Fruit fly (Drosophila melanogaster) whole organism, embryonic: Measurements from ENCODE around the gene CG33191.
A peak's percentile ranks its signal among the peaks of the same experiment; 100 is the strongest.

ENCODE experiments used
- CG10147 ChIP-seq: fragments of 200-800 bp; sonication (Bioruptor generic); optimal IDR thresholded peaks from 2 replicates; lab custom pipeline; 2019; ENCODE audit warnings: missing biosample characterization, mild to moderate bottlenecking, missing genetic modification characterization, moderate library complexity
- CG1024 ChIP-seq: fragments of 200-800 bp; sonication (Bioruptor generic); IDR thresholded peaks from 2 replicates; pipeline ENCODE4 v1.3.6; 2022; ENCODE audit warnings: missing biosample characterization, missing genetic modification characterization
- CG10267 ChIP-seq: fragments of 200-800 bp; sonication (Bioruptor generic); optimal IDR thresholded peaks from 2 replicates; lab custom pipeline; 2018; ENCODE audit warnings: missing biosample characterization, mild to moderate bottlenecking, missing genetic modification characterization, moderate library complexity
- CG11456 ChIP-seq: fragments of 200-800 bp; sonication (Bioruptor generic); IDR thresholded peaks from 3 replicates; pipeline ENCODE4 v1.3.6; 2022; ENCODE audit warnings: missing biosample characterization, missing genetic modification characterization
- CG15479 ChIP-seq: fragments of 200-800 bp; sonication (Bioruptor generic); optimal IDR thresholded peaks from 3 replicates; lab custom pipeline; 2019; ENCODE audit warnings: missing biosample characterization, mild to moderate bottlenecking, missing genetic modification characterization, moderate library complexity
- CG16815 ChIP-seq: fragments of 200-800 bp; sonication (Bioruptor generic); optimal IDR thresholded peaks from 3 replicates; lab custom pipeline; 2017; ENCODE audit warnings: missing biosample characterization, mild to moderate bottlenecking, missing genetic modification characterization
- CG18011 ChIP-seq: fragments of 200-800 bp; sonication (Bioruptor generic); optimal IDR thresholded peaks from 2 replicates; lab custom pipeline; 2017; ENCODE audit warnings: missing biosample characterization, missing genetic modification characterization, mild to moderate bottlenecking, moderate library complexity, missing genotype
- CG1832 ChIP-seq: fragments of 200-800 bp; sonication (Bioruptor generic); optimal IDR thresholded peaks from 2 replicates; lab custom pipeline; 2017; ENCODE audit warnings: missing biosample characterization, mild to moderate bottlenecking, missing genetic modification characterization, inconsistent platforms
- CG2116 ChIP-seq: fragments of 200-800 bp; sonication (Bioruptor generic); optimal IDR thresholded peaks from 3 replicates; lab custom pipeline; 2018; ENCODE audit warnings: missing biosample characterization, mild to moderate bottlenecking, missing genetic modification characterization
- CG2712 ChIP-seq: fragments of 200-800 bp; optimal IDR thresholded peaks from 3 replicates; lab custom pipeline; 2019; ENCODE audit warnings: missing biosample characterization, mild to moderate bottlenecking, missing genetic modification characterization, moderate library complexity
- CG2875 ChIP-seq: fragments of 200-800 bp; sonication (Bioruptor generic); optimal IDR thresholded peaks from 2 replicates; lab custom pipeline; 2017; ENCODE audit warnings: missing biosample characterization, mild to moderate bottlenecking, missing genetic modification characterization, missing genetic modification reagents
- CG3065 ChIP-seq: fragments of 200-800 bp; sonication (Bioruptor generic); optimal IDR thresholded peaks from 2 replicates; lab custom pipeline; 2016; ENCODE audit warnings: missing biosample characterization, missing genetic modification characterization
- CG33213 ChIP-seq: fragments of 200-800 bp; sonication (Bioruptor generic); optimal IDR thresholded peaks from 3 replicates; lab custom pipeline; 2016; ENCODE audit warnings: missing biosample characterization, missing genetic modification characterization
- CG33557 ChIP-seq: fragments of 200-800 bp; sonication (Bioruptor generic); optimal IDR thresholded peaks from 2 replicates; lab custom pipeline; 2019; ENCODE audit warnings: missing biosample characterization, mild to moderate bottlenecking, missing genetic modification characterization, moderate library complexity
- CG3838 ChIP-seq: fragments of 200-800 bp; sonication (Bioruptor generic); optimal IDR thresholded peaks from 3 replicates; lab custom pipeline; 2016; ENCODE audit warnings: missing biosample characterization, missing genetic modification characterization
- CG4617 ChIP-seq: fragments of 200-800 bp; sonication (Bioruptor generic); optimal IDR thresholded peaks from 3 replicates; lab custom pipeline; 2016; ENCODE audit warnings: missing biosample characterization, missing genetic modification characterization, borderline replicate concordance
- CG4854 ChIP-seq: fragments of 200-800 bp; sonication (Bioruptor generic); optimal IDR thresholded peaks from 2 replicates; lab custom pipeline; 2016; ENCODE audit warnings: missing biosample characterization, missing genetic modification characterization, inconsistent platforms
- CG6272 ChIP-seq: fragments of 200-800 bp; sonication (Bioruptor generic); IDR thresholded peaks from 2 replicates; pipeline ENCODE4 v1.3.6; 2022; ENCODE audit warnings: missing biosample characterization, missing genetic modification characterization
- CG7745 ChIP-seq: fragments of 200-800 bp; sonication (Bioruptor generic); optimal IDR thresholded peaks from 2 replicates; lab custom pipeline; 2018; ENCODE audit warnings: missing biosample characterization, mild to moderate bottlenecking, missing genetic modification characterization, moderate library complexity
- CG7786 ChIP-seq: fragments of 200-800 bp; sonication (Bioruptor generic); optimal IDR thresholded peaks from 2 replicates; lab custom pipeline; 2016; ENCODE audit warnings: missing biosample characterization, missing genetic modification characterization
- CG8290 ChIP-seq, 3 experiments: fragments of 200-800 bp; sonication (Bioruptor generic); optimal IDR thresholded peaks; 2 replicates each; lab custom pipeline; 2016 to 2019; ENCODE audit warnings: missing biosample characterization in 3 of 3, missing genetic modification characterization in 3 of 3, mild to moderate bottlenecking in 2 of 3, moderate library complexity in 1 of 3
- CG8924 ChIP-seq: fragments of 200-800 bp; optimal IDR thresholded peaks from 3 replicates; lab custom pipeline; 2019; ENCODE audit warnings: missing biosample characterization, mild to moderate bottlenecking, missing genetic modification characterization, moderate library complexity
- CTCF ChIP-seq: fragments of 200-800 bp; sonication (Bioruptor generic); optimal IDR thresholded peaks from 2 replicates; lab custom pipeline; 2017; ENCODE audit warnings: missing biosample characterization, mild to moderate bottlenecking, missing genetic modification characterization, moderate library complexity
- CoRest ChIP-seq: fragments of 200-800 bp; sonication (Bioruptor generic); optimal IDR thresholded peaks from 3 replicates; lab custom pipeline; 2018; ENCODE audit warnings: missing biosample characterization, mild to moderate bottlenecking, missing genetic modification characterization, moderate library complexity
- Doc3 ChIP-seq: fragments of 200-800 bp; sonication (Bioruptor generic); IDR thresholded peaks from 3 replicates; pipeline ENCODE4 v1.3.6; 2022; ENCODE audit warnings: missing biosample characterization, missing genetic modification characterization; ENCODE audit not compliant: partially characterized antibody
- Dp ChIP-seq: fragments of 200-800 bp; sonication (Bioruptor generic); optimal IDR thresholded peaks from 2 replicates; lab custom pipeline; 2018; ENCODE audit warnings: missing biosample characterization, mild to moderate bottlenecking, missing genetic modification characterization, moderate library complexity
- H15 ChIP-seq: fragments of 200-800 bp; sonication (Bioruptor generic); IDR thresholded peaks from 3 replicates; pipeline ENCODE4 v1.3.6; 2022; ENCODE audit warnings: missing biosample characterization, missing genetic modification characterization
- Jarid2 ChIP-seq: fragments of 200-800 bp; sonication (Bioruptor generic); optimal IDR thresholded peaks from 3 replicates; lab custom pipeline; 2017; ENCODE audit warnings: mild to moderate bottlenecking, missing biosample characterization, missing genetic modification reagents, missing genetic modification characterization
- Ptx1 ChIP-seq: fragments of 200-800 bp; sonication (Bioruptor generic); IDR thresholded peaks from 2 replicates; pipeline ENCODE4 v1.3.6; 2022; ENCODE audit warnings: missing biosample characterization, missing genetic modification characterization
- Rfx ChIP-seq: fragments of 200-800 bp; sonication (Bioruptor generic); IDR thresholded peaks from 2 replicates; pipeline ENCODE4 v1.3.6; 2022; ENCODE audit warnings: missing biosample characterization, missing genetic modification characterization
- Ssrp ChIP-seq: fragments of 200-800 bp; sonication (Bioruptor generic); optimal IDR thresholded peaks from 2 replicates; lab custom pipeline; 2018; ENCODE audit warnings: missing biosample characterization, mild to moderate bottlenecking, missing genetic modification characterization, moderate library complexity
- ara ChIP-seq: fragments of 200-800 bp; sonication (Bioruptor generic); IDR thresholded peaks from 2 replicates; pipeline ENCODE4 v1.3.6; 2022; ENCODE audit warnings: missing biosample characterization, missing genetic modification characterization
- az2 ChIP-seq: fragments of 200-800 bp; sonication (Bioruptor generic); optimal IDR thresholded peaks from 3 replicates; lab custom pipeline; 2016; ENCODE audit warnings: missing biosample characterization, missing genetic modification characterization
- bsh ChIP-seq, 2 experiments: fragments of 200-800 bp; sonication (Bioruptor generic); optimal IDR thresholded peaks; 2 replicates each; lab custom pipeline; 2017 to 2018; ENCODE audit warnings: mild to moderate bottlenecking in 2 of 2, missing biosample characterization in 2 of 2, missing genetic modification characterization in 2 of 2, moderate library complexity in 1 of 2
- btn ChIP-seq: fragments of 200-800 bp; sonication (Bioruptor generic); optimal IDR thresholded peaks from 2 replicates; lab custom pipeline; 2016; ENCODE audit warnings: missing biosample characterization, missing genetic modification characterization
- chif ChIP-seq, 2 experiments: fragments of 200-800 bp; sonication (Bioruptor generic); optimal IDR thresholded peaks; 3 replicates each; lab custom pipeline; 2016; ENCODE audit warnings: missing biosample characterization in 2 of 2, missing genetic modification characterization in 2 of 2
- crol ChIP-seq: fragments of 200-800 bp; sonication (Bioruptor generic); IDR thresholded peaks from 2 replicates; pipeline ENCODE4 v1.3.6; 2022; ENCODE audit warnings: missing biosample characterization, missing genetic modification characterization
- ewg ChIP-seq: fragments of 200-800 bp; sonication (Bioruptor generic); optimal IDR thresholded peaks from 3 replicates; lab custom pipeline; 2017; ENCODE audit warnings: mild to moderate bottlenecking, missing biosample characterization, missing genetic modification reagents, missing genetic modification characterization
- gcm ChIP-seq: fragments of 200-800 bp; sonication (Bioruptor generic); optimal IDR thresholded peaks from 2 replicates; lab custom pipeline; 2019; ENCODE audit warnings: missing biosample characterization, mild to moderate bottlenecking, missing genetic modification characterization, moderate library complexity
- gro ChIP-seq: fragments of 200-800 bp; sonication (Bioruptor generic); optimal IDR thresholded peaks from 2 replicates; lab custom pipeline; 2016; ENCODE audit warnings: missing biosample characterization, missing genetic modification characterization
- jing ChIP-seq: fragments of 200-800 bp; sonication (Bioruptor generic); optimal IDR thresholded peaks from 2 replicates; lab custom pipeline; 2018; ENCODE audit warnings: missing biosample characterization, mild to moderate bottlenecking, missing genetic modification characterization
- org-1 ChIP-seq: fragments of 200-800 bp; sonication (Bioruptor generic); optimal IDR thresholded peaks from 2 replicates; lab custom pipeline; 2017; ENCODE audit warnings: missing biosample characterization, missing genetic modification characterization
- pum ChIP-seq: fragments of 200-800 bp; sonication (Bioruptor generic); optimal IDR thresholded peaks from 2 replicates; lab custom pipeline; 2016; ENCODE audit warnings: missing biosample characterization, missing genetic modification characterization
- row ChIP-seq: fragments of 200-800 bp; sonication (Bioruptor generic); IDR thresholded peaks from 3 replicates; pipeline ENCODE4 v1.3.6; 2022; ENCODE audit warnings: missing biosample characterization, missing genetic modification characterization
- sc ChIP-seq, 3 experiments: fragments of >200 bp in 2 of 3; fragments of 200-800 bp in 1 of 3; sonication (Bioruptor generic) in 1 of 3; optimal IDR thresholded peaks; 2 replicates in 2 of 3; 3 replicates in 1 of 3; lab custom pipeline; 2017; ENCODE audit warnings: mild to moderate bottlenecking in 1 of 3, missing biosample characterization in 1 of 3, missing genetic modification characterization in 1 of 3, missing genetic modification reagents in 1 of 3
- slou ChIP-seq: fragments of 200-800 bp; sonication (Bioruptor generic); optimal IDR thresholded peaks from 3 replicates; lab custom pipeline; 2016; ENCODE audit warnings: missing biosample characterization, missing genetic modification characterization
- ssp ChIP-seq: fragments of 200-800 bp; sonication (Bioruptor generic); IDR thresholded peaks from 2 replicates; pipeline ENCODE4 v1.3.6; 2022; ENCODE audit warnings: missing biosample characterization, missing genetic modification characterization
- vnd ChIP-seq: fragments of 200-800 bp; sonication (Bioruptor generic); IDR thresholded peaks from 3 replicates; pipeline ENCODE4 v1.3.6; 2022; ENCODE audit warnings: missing biosample characterization, missing genetic modification characterization; ENCODE audit not compliant: partially characterized antibody
- wek ChIP-seq: fragments of 200-800 bp; sonication (Bioruptor generic); optimal IDR thresholded peaks from 3 replicates; lab custom pipeline; 2018; ENCODE audit warnings: missing biosample characterization, mild to moderate bottlenecking, missing genetic modification characterization, moderate library complexity

Gene CG33191

DNA sequence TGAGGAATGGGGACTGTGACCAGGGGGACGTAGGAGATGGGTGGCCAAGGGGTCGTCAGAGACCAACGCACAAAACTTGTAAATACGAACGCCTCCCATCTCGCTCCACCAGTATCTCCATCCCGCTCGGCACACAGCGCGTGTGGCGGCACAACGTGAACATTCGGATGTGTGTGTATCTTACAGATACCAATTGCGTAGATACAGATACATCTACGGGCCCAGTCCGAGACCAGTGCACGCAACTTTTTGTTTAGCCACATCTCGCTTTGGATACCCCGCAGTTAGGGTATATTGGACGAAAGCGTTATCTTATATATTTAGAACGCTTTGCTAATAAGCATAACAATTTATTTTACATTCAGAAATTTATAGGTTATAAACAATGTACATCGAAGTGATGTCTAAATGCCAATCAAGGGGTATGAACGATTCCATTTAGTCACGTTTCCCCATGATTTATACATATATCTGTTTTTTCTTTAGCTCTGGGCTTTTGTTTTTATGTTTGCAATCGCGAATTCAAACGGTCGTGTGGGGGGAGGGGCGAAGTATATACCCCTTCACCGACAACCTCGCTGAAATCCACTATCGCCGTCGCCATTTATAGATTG is 31.7 kb upstream of the CG33191 start (continued):
- TF ChIP-seq CG16815 (peak; percentile 99), CG10267 (tag; lab: Kevin White, UChicago) (peak; percentile 96), CG18011 (GFP tag; lab: Kevin White, UChicago) (peak; percentile 92), Ptx1 (GFP tag; lab: Robert Waterston, UW) (peak; percentile 99), sc (optimal IDR thresholded peaks at IDR 0.05; lab: Kevin White, UChicago) (no peak), sc (GFP tag; optimal IDR thresholded peaks at IDR 0.05; lab: Kevin White, UChicago) (peak; percentile 96), jing (peak; percentile 99), CG33213 (GFP tag; lab: Kevin White, UChicago) (peak; percentile 99), wek (GFP tag; lab: Kevin White, UChicago) (peak; percentile 95), Doc3 (no peak), CG8290 (GFP tag; optimal IDR thresholded peaks at IDR 0.05; lab: Kevin White, UChicago) (peak; percentile 94), CG8290 (tag; optimal IDR thresholded peaks at IDR 0.05; lab: Kevin White, UChicago) (peak; percentile 78 to 100), Jarid2 (GFP tag; lab: Kevin White, UChicago) (peak; percentile 92), CG2875 (GFP tag; lab: Kevin White, UChicago) (peak; percentile 98), CG3838 (peak; percentile 95), ssp (GFP tag; lab: Robert Waterston, UW) (peak; percentile 92), crol (GFP tag; lab: Robert Waterston, UW) (peak; percentile 97), CG4854 (GFP tag; lab: Kevin White, UChicago) (peak; percentile 98), row (GFP tag; lab: Robert Waterston, UW) (peak; percentile 99), CG33557 (GFP tag; lab: Kevin White, UChicago) (peak; percentile 92), CG4617 (GFP tag; lab: Kevin White, UChicago) (peak; percentile 99), btn (GFP tag; lab: Kevin White, UChicago) (peak; percentile 97), CG15479 (GFP tag; lab: Kevin White, UChicago) (peak; percentile 51), CG6272 (GFP tag; lab: Robert Waterston, UW) (peak; percentile 96), ara (GFP tag; lab: Robert Waterston, UW) (peak; percentile 98), bsh (GFP tag; optimal IDR thresholded peaks at IDR 0.05; lab: Kevin White, UChicago) (peak; percentile 96 to 99), CG2712 (peak; percentile 99), Ssrp (tag; lab: Kevin White, UChicago) (peak; percentile 99), gro (GFP tag; lab: Kevin White, UChicago) (peak; percentile 99), az2 (GFP tag; lab: Kevin White, UChicago) (peak; percentile 99), CG7745 (peak; percentile 89), CG1832 (no peak), CG2116 (peak; percentile 81), slou (GFP tag; lab: Kevin White, UChicago) (peak; percentile 92), CoRest (tag; lab: Kevin White, UChicago) (peak; percentile 99), pum (GFP tag; lab: Kevin White, UChicago) (peak; percentile 98), CG7786 (GFP tag; lab: Kevin White, UChicago) (peak; percentile 99), CG8924 (tag; lab: Kevin White, UChicago) (peak; percentile 99), CTCF (GFP tag; lab: Kevin White, UChicago) (peak; percentile 75), CG3065 (GFP tag; lab: Kevin White, UChicago) (peak; percentile 95), org-1 (GFP tag; lab: Kevin White, UChicago) (peak; percentile 98), gcm (GFP tag; lab: Kevin White, UChicago) (peak; percentile 98), H15 (GFP tag; lab: Robert Waterston, UW) (peak; percentile 98), CG1024 (GFP tag; lab: Robert Waterston, UW) (peak; percentile 96), chif (GFP tag; optimal IDR thresholded peaks at IDR 0.05; lab: Kevin White, UChicago) (peak; percentile 98 to 99), ewg (GFP tag; lab: Kevin White, UChicago) (peak; percentile 97), CG10147 (GFP tag; lab: Kevin White, UChicago) (peak; percentile 99), Dp (peak; percentile 37), CG11456 (GFP tag; lab: Robert Waterston, UW) (peak; percentile 99), vnd (GFP tag; lab: Robert Waterston, UW) (no peak), Rfx (peak; percentile 99)
